Fruit fly (Drosophila melanogaster): ENCODE measurements around the gene CG6836.

CG6836 gene

DNA sequence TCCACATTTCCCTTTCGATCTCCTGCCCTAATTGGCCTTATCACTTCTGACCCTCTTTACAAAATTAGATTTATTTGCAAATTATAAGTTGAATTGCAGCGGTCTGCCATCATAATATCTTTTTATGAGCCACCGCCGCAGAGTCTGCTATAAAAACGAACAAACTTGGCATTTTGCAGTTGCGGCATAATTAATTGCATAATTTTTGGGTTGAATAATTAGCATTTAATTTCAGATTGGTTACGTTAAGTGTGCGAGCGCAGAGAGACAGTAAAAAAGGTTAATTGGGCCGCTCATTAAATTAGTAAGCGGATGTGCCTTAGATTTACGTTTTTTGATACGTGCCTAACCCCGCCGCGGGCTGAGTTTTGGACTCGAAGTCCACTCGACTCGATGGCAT, 1.3 kb upstream of the CG6836 start:
- TF ChIP-seq insv (optimal IDR thresholded peaks at IDR 0.05) (no peak), Myc (optimal IDR thresholded peaks at IDR 0.05) (no peak), h (optimal IDR thresholded peaks at IDR 0.05) (no peak), psq (optimal IDR thresholded peaks at IDR 0.05) (no peak), Sin3A (optimal IDR thresholded peaks at IDR 0.05) (no peak), ttk (optimal IDR thresholded peaks at IDR 0.05) (no peak)

DNA sequence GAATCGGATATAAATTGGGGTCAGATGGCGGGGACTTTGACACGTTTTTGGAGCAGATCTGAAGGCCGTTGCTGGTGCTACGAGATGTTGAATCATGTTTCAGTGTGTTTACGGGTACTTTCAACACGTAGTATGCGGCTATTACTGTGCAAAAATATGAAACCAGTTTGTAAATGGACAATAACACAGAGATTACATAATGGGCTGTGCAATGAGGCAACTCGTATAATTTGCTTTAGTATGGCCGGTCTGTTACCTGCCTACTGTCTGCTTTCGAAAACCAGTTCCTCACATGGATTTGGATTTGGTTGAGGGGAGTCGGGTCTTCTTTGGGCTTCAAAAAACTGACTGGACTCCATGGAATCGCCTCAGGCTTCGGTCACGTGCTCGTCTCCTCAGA, 2.0 kb downstream of the CG6836 start:
- no peak for TF ChIP-seq h (optimal IDR thresholded peaks at IDR 0.05)
- no peak for TF ChIP-seq psq (optimal IDR thresholded peaks at IDR 0.05)
- TF ChIP-seq insv (optimal IDR thresholded peaks at IDR 0.05), result no peak
- TF ChIP-seq Myc (optimal IDR thresholded peaks at IDR 0.05), result no peak
- TF ChIP-seq Sin3A (optimal IDR thresholded peaks at IDR 0.05), result no peak
- no peak for TF ChIP-seq ttk (optimal IDR thresholded peaks at IDR 0.05)

DNA sequence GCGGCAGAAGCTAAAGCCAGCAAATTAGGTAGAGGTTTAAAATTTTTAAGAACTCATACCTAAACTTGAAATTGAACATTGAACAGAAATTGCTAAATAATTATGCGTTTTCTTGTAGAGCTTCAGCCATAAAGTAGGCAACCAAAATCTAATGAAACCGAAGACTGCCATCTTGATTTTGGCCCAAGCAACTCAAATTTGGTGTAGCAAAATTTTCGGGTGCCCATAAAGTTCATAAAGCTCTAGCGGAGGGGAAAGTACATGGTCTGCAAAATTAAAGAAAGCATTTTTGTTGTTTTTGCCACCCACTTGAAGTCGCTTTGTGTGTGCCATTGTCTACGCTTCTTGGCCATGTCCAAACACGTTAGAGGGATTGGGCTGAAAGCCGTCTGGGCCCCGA, 6.6 kb downstream of the CG6836 start:
- TF ChIP-seq ttk (optimal IDR thresholded peaks at IDR 0.05) (no peak), Sin3A (optimal IDR thresholded peaks at IDR 0.05) (no peak), psq (optimal IDR thresholded peaks at IDR 0.05) (no peak), insv (optimal IDR thresholded peaks at IDR 0.05) (no peak), h (optimal IDR thresholded peaks at IDR 0.05) (no peak), Myc (optimal IDR thresholded peaks at IDR 0.05) (no peak)

DNA sequence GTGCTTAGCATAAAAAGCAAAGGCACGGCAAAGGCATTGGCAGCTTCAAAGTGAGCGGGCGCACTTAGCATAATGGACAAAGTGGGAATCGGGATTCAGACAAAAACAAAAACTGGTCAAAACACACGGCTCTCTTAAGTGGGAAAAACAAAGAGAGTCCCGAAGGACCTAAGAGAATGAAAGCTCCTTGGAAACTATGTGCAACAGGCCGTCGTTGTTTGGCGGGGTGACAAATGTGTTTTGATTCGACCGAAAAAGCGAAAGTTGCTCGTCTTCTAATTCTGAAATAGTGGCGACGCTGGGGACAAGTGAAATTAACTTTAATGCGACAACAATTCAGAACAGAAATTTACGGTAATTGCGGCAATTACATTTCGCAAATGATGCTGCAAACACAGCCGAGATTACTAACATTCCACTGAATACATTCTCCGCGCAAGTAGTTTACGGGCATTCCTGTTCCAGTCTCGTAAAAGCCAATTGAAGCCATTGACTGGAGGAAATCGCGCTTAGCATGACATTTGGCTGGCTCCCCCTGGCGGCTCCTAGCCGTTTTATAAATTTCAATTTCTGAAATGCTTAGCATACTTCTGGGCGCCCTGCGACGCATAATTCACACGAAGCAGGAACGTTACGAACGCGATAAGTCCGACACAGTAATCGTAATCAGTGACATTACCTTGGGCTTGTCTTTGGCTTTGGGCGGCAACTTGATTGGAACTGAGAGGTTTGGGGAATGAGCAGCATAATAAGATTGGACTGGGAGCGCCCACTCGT, 18.0 kb downstream of the CG6836 start:
- no peak for TF ChIP-seq ttk (optimal IDR thresholded peaks at IDR 0.05)
- no peak for TF ChIP-seq Myc (optimal IDR thresholded peaks at IDR 0.05)
- no peak for TF ChIP-seq Sin3A (optimal IDR thresholded peaks at IDR 0.05)

DNA sequence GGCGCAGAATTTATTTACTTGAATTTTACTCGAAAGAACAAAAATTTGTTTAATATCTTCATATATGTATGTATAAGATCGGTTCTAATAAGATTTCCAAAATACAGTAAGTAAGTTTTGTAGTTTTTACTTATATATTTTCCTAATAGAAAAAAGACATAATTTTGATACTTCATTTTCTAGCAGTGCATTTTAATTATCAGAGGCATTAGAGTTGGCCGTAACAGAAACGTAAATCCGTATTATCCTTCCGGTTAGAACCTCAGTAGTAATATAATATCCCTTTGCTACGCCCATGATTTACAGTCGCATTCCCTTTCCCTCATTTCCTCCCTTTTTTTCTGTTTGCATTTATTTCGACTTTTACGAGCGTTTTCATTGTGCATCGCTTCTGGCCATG, 26.3 kb downstream of the CG6836 start:
- TF ChIP-seq psq (optimal IDR thresholded peaks at IDR 0.05), result no peak
- TF ChIP-seq Sin3A (optimal IDR thresholded peaks at IDR 0.05), result no peak

DNA sequence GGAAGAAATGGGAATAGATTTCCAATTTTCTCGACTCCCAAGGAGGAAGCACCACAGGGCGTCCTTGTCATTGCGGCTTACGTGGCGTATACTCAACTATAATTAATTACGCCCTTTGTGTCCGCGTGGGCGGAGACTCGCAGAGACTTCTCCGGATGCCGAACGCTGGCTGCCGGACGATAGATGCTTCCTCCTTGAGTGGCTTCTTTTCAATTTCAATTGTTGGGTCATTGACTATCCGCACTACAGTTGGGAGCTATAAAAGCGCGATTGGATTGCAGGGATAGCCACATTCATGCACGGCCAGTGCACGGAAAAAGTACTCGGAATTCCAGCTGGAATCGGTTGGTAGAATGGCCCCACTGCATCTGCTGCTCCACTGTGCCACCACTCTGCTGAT, 34.2 kb downstream of the CG6836 start, which contains the start of gene CG14075:
CG14075 (plus strand) TSS at position 301 of the 400 bp plus-strand sequence.
- no peak for TF ChIP-seq Sin3A (optimal IDR thresholded peaks at IDR 0.05)
- no peak for TF ChIP-seq ttk (optimal IDR thresholded peaks at IDR 0.05)
- TF ChIP-seq psq (optimal IDR thresholded peaks at IDR 0.05), result no peak

DNA sequence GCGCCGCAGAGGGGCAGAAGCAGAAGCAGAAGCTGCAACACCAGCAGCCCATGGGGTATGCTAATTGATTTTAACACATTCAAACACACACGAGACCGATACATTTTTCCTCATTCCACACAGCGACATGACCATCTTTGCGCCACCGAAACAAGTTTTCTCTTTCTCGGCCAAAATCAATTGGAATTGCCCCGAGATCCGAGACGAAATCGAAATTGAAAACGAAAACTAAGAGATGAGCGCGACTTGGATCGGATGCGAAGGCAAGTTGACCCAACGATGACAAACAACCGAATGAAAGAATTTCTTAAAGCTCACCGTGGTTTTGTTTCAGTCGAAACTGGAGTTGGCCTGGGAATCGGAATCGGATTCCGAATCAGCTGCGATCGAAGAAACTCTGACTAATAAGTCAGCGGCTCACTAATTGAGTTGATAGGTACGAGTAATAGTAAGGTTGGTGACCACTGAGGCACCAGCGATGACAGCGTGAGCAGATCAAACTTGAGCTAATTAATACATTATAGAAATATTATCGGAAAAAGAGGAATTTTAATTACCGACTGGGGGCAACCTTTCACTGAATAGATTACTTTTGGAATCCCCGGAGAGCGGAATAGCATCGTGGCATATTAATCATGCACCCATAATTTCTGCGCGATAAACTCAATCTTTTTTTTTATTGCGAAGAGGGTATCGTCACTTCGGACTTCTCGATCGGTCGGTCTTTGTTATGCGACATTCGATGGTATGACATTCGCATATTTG, 37.8 kb downstream of the CG6836 start, which contains the start of gene CG11619:
CG11619 (minus strand) TSS at position 269 of the 765 bp plus-strand sequence.
- TF ChIP-seq insv (optimal IDR thresholded peaks at IDR 0.05), result no peak
- TF ChIP-seq Sin3A (optimal IDR thresholded peaks at IDR 0.05), result no peak
- no peak for TF ChIP-seq Myc (optimal IDR thresholded peaks at IDR 0.05)
- no peak for TF ChIP-seq ttk (optimal IDR thresholded peaks at IDR 0.05)
- TF ChIP-seq h (optimal IDR thresholded peaks at IDR 0.05), result no peak
- no peak for TF ChIP-seq psq (optimal IDR thresholded peaks at IDR 0.05)

DNA sequence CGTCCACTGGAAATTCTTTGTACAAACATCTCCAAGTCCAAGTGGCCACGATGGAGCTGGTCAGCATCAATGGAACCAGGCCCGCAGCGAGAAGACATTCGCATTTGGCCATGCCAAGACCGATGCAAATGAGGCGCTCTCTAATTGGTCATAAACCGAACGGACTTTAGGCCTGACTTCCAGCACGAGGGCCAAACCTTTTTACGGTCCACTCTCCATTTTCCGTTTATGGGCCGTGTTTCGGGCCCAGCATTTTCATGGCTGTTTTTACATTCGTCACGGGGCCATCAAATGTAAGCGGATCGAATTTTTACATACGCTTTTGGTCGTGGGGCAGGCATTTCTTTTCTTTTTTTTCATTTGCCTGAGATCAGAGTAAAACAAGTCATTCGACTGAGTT, 39.2 kb downstream of the CG6836 start, which contains the start of gene CG34256:
CG34256 (minus strand) TSS at position 205 of the 400 bp plus-strand sequence.
- TF ChIP-seq ttk (optimal IDR thresholded peaks at IDR 0.05), result no peak
- no peak for TF ChIP-seq Myc (optimal IDR thresholded peaks at IDR 0.05)
- no peak for TF ChIP-seq insv (optimal IDR thresholded peaks at IDR 0.05)
- no peak for TF ChIP-seq Sin3A (optimal IDR thresholded peaks at IDR 0.05)
- TF ChIP-seq psq (optimal IDR thresholded peaks at IDR 0.05), result no peak
- no peak for TF ChIP-seq h (optimal IDR thresholded peaks at IDR 0.05)

DNA sequence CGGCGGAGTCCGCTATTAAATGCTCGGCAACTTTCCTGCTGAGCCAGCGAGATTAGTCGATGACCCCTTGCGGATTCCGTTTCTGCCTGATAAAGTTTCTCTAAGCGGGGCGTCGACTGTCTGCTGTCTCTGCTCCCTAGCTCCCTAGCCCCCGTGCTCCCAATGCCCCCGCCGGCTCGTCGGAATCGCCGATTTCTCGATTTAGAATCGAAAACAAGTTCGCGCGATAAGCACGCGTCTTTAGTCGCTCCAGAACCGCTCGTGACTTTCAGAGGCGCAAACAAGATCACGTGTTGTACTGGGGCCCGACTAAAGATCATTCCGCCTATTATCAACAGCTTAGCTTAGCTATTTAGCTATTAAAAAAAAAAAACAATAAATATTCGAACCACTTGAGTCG, 42.4 kb downstream of the CG6836 start:
- no peak for TF ChIP-seq psq (optimal IDR thresholded peaks at IDR 0.05)
- TF ChIP-seq h (optimal IDR thresholded peaks at IDR 0.05), result no peak

DNA sequence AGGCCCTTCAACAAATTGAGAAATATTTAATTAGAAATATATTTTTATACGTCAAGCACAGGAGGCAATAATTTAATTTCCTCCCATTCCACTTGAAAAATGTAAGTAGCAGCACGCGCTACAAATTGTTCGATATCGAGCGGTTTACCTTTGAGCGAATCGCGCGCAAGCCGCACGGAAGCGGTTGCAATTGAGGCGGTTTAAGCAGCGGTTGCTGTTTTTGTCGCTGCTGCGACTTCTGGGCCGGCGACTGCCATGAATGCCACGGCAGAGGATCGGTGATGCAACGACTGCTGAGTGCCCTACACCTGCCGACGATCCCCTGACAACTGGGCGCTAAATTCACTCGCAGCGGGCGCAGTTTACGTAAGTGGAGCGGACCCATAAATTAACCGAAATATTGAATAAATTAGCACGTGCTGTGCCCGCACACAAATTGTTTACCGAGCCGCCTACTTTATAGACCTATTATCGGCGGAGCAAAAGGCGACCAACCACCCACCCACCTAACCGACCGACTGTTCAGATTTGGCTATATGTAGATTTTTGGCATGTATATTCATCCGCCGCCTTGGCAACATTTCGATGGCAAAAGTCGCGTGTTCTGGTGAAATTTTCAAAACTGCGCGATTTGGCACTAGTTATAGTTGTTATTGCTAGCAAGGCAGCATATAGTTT, 43.3 kb downstream of the CG6836 start:
- TF ChIP-seq psq (optimal IDR thresholded peaks at IDR 0.05), result no peak
- no peak for TF ChIP-seq Myc (optimal IDR thresholded peaks at IDR 0.05)
- TF ChIP-seq Sin3A (optimal IDR thresholded peaks at IDR 0.05), result no peak
- no peak for TF ChIP-seq h (optimal IDR thresholded peaks at IDR 0.05)
- TF ChIP-seq ttk (optimal IDR thresholded peaks at IDR 0.05), result no peak
- no peak for TF ChIP-seq insv (optimal IDR thresholded peaks at IDR 0.05)

DNA sequence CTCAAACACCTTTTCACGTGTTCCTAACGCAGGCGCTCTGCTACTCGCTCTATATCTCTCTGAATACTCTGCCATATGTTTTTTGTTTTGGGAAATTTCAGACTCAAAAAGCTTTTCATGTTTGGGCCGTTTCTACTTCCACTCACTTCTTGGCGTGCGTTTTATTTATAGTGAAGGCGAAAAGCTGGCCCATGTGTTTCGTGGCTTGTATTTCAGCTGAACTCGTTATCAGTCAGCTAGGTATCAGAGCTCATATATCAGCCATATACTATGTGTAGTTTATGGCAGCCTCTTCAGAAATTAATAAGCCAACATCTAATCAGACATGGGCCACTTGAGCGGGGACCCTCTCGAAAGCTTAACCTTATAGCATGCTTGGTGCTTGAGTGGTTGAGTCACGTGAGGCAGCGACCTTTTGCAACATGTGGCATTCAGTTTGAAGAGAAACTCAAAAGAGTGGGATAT, 44.1 kb downstream of the CG6836 start:
- no peak for TF ChIP-seq insv (optimal IDR thresholded peaks at IDR 0.05)
- TF ChIP-seq Myc (optimal IDR thresholded peaks at IDR 0.05), result no peak
- TF ChIP-seq ttk (optimal IDR thresholded peaks at IDR 0.05), result no peak
- no peak for TF ChIP-seq h (optimal IDR thresholded peaks at IDR 0.05)
- no peak for TF ChIP-seq Sin3A (optimal IDR thresholded peaks at IDR 0.05)
- TF ChIP-seq psq (optimal IDR thresholded peaks at IDR 0.05), result no peak

DNA sequence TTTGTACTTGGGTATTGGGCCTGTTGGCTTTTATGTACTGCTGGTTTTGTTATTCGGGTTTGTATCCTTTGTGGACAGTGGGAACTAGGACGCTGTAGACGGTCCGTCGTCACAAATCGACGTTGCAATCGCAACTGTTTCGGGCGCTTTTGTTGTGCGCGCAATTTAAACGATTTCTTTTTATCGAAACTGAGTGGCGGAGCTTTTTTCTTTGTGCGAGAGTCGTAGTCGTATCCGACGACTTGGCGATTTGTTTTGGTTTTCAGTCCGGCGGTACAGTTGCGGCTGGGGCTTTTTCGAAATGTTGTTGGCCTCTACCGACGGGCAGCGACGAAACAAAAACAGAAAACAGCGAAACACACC, 45.2 kb downstream of the CG6836 start:
- TF ChIP-seq ttk (optimal IDR thresholded peaks at IDR 0.05) (no peak), h (optimal IDR thresholded peaks at IDR 0.05) (no peak), Sin3A (optimal IDR thresholded peaks at IDR 0.05) (no peak), insv (optimal IDR thresholded peaks at IDR 0.05) (no peak), Myc (optimal IDR thresholded peaks at IDR 0.05) (no peak), psq (optimal IDR thresholded peaks at IDR 0.05) (no peak)
